Worm (Caenorhabditis elegans): ENCODE measurements around the gene let-99.

- TF ChIP-seq T22C8.4 (GFP tag; IDR thresholded peaks at IDR 0.05) (no peak), cog-1 (tag; optimal IDR thresholded peaks at IDR 0.05) (no peak), ztf-29 (GFP tag; IDR thresholded peaks at IDR 0.05) (no peak), flt-1 (GFP tag; IDR thresholded peaks at IDR 0.05) (no peak), klf-2 (GFP tag; conservative IDR thresholded peaks at IDR 0.05) (no peak), ref-1 (GFP tag; conservative IDR thresholded peaks at IDR 0.05) (no peak), med-1 (GFP tag; optimal IDR thresholded peaks at IDR 0.05; ENCODE audit: insufficient read depth) (no peak)
Observed at ce11 chrIV:12574265-12574664, 6.6 kb downstream of the let-99 start.

Measured in whole organism, midembryonic.